Fruit fly (Drosophila melanogaster) Kc167 (cell line): ENCODE data around the gene Wee1.

Source experiments
- Myc ChIP-seq: fragments of >200 bp; optimal IDR thresholded peaks from 2 replicates; lab custom pipeline; 2017; ENCODE audit warnings: missing external identifiers
- h ChIP-seq: fragments of >200 bp; optimal IDR thresholded peaks from 3 replicates; lab custom pipeline; 2018; ENCODE audit warnings: missing external identifiers
- insv ChIP-seq: fragments of >200 bp; optimal IDR thresholded peaks from 3 replicates; lab custom pipeline; 2018; ENCODE audit warnings: missing external identifiers
- psq ChIP-seq: fragments of >200 bp; optimal IDR thresholded peaks from 2 replicates; lab custom pipeline; 2017; ENCODE audit warnings: missing external identifiers
- ttk ChIP-seq: sonication (Bioruptor generic); optimal IDR thresholded peaks from 2 replicates; lab custom pipeline; 2017; ENCODE audit warnings: missing external identifiers

DNA sequence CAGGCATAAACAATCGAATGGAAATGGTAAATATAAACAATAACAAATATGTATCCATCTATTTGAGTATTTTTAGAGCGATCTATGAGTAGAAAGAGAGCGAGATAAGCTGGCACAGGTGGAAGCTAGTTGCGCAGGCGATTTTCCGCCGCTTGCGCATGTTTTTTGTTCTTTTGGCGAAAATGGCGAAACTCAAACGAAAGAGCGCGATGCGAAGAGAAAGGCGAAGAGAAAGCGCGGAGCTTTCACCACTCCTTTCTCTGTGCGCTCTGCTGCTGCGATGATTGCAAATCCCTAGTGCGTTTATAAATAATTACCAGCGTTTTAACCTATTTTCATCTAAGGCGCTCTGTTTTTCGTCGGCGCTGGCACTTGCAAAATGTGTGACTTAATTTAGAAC, 27.8 kb upstream of the Wee1 start:
- TF ChIP-seq Myc (lab: Kevin White, UChicago) (no peak), h (no peak), ttk (lab: Kevin White, UChicago) (no peak), psq (no peak), insv (lab: Kevin White, UChicago) (no peak)
